Worm (Caenorhabditis elegans): Measurements from ENCODE around the gene T06E8.8.

- TF ChIP-seq nhr-28 (tag; optimal IDR thresholded peaks at IDR 0.05) = no peak
- TF ChIP-seq unc-39 (tag; optimal IDR thresholded peaks at IDR 0.05) = no peak
These were observed 12.6 kb upstream of the T06E8.8 start, which contains the start of gene acl-2 for ce11 chrV:10030992-10031383.

All from whole organism, L4 larva.